Fruit fly (Drosophila melanogaster): Measurements from ENCODE around the gene Cmpk.

The Cmpk gene

DNA sequence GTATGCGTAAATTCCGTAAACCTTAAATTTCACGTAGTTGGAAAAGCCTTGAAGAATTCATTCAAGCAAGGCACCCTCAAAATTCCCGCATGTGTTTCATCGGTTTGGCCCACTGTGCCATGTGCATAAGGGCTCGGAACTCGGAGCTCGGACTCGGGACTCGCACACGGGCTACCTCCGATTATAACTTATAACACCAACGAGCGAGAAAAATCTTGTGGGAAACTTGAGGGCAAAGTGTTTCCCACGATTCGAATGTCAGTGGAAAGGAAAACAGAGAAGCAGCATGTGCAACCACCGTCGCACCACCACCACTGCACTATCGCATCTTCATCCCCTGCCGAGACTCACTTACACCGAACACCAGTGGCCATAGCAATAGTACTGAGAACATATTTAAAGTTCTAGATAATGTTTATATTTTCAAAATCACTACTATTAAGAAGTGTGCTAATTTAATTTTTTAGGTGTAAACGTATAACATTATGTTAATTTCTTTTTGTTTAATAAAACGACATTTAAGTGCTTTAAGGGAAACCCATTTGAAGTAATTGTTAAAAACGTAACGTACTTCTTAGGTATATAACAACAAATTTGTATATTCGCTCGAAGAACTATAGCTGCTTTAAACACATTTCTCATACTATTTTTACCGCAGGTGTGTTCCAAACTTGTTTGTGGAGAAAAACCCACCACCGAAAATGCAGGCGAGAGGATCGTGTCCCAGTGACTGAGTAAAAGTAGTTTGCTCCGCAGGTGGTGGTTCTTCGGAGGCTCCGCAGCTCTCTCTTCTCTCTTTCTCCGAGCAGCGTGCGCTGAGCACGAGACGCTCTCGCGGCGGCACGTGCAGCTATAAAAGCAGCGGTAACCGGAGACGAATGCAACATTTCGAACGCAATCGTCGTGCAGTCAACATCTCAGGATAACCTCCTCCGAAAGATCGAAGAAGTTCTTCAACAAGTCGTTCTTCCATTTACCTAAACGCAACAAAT, 18.8 kb downstream of the Cmpk start (continued):
- TF ChIP-seq CG9139 (GFP tag; optimal IDR thresholded peaks at IDR 0.05) (peak; percentile 86), salr (GFP tag; optimal IDR thresholded peaks at IDR 0.05) (peak; percentile 60 to 85), topi (GFP tag; optimal IDR thresholded peaks at IDR 0.05) (peak; percentile 93), Met (GFP tag; optimal IDR thresholded peaks at IDR 0.05) (peak; percentile 95), fd59A (GFP tag; optimal IDR thresholded peaks at IDR 0.05) (peak; percentile 91), CG11902 (GFP tag; optimal IDR thresholded peaks at IDR 0.05) (peak; percentile 72), CG8119 (GFP tag; IDR thresholded peaks at IDR 0.05) (peak; percentile 90), CG7368 (GFP tag; optimal IDR thresholded peaks at IDR 0.05) (peak; percentile 76), cyc (GFP tag; optimal IDR thresholded peaks at IDR 0.05) (peak; percentile 82), lz (GFP tag; optimal IDR thresholded peaks at IDR 0.05) (peak; percentile 91), Ets21C (GFP tag; optimal IDR thresholded peaks at IDR 0.05) (peak; percentile 76), ss (GFP tag; optimal IDR thresholded peaks at IDR 0.05) (peak; percentile 95 to 96), CG6854 (GFP tag; optimal IDR thresholded peaks at IDR 0.05) (peak; percentile 90), CG1621 (tag; optimal IDR thresholded peaks at IDR 0.05) (peak; percentile 76), CG15336 (GFP tag; IDR thresholded peaks at IDR 0.05) (peak; percentile 85), achi (GFP tag; optimal IDR thresholded peaks at IDR 0.05) (peak; percentile 91), CG3032 (tag; optimal IDR thresholded peaks at IDR 0.05) (peak; percentile 94), CG8632 (GFP tag; optimal IDR thresholded peaks at IDR 0.05) (peak; percentile 87), CG4318 (GFP tag; optimal IDR thresholded peaks at IDR 0.05) (peak; percentile 72), Eip78C (GFP tag) (peak; percentile 97), CG11294 (GFP tag; IDR thresholded peaks at IDR 0.05) (no peak), dac (GFP tag; optimal IDR thresholded peaks at IDR 0.05) (peak; percentile 61), vri (GFP tag; optimal IDR thresholded peaks at IDR 0.05) (peak; percentile 84), svp (GFP tag) (peak; percentile 96), CG10669 (GFP tag; optimal IDR thresholded peaks at IDR 0.05) (peak; percentile 92), CG3919 (GFP tag; optimal IDR thresholded peaks at IDR 0.05) (peak; percentile 83), Smox (GFP tag; optimal IDR thresholded peaks at IDR 0.05) (peak; percentile 89), CG6808 (GFP tag; optimal IDR thresholded peaks at IDR 0.05) (peak; percentile 96), Hr4 (GFP tag; optimal IDR thresholded peaks at IDR 0.05) (peak; percentile 83), esn (GFP tag; optimal IDR thresholded peaks at IDR 0.05) (peak; percentile 95), Hr38 (GFP tag; optimal IDR thresholded peaks at IDR 0.05) (no peak), spab (GFP tag; optimal IDR thresholded peaks at IDR 0.05) (peak; percentile 93), CG34406 (GFP tag; optimal IDR thresholded peaks at IDR 0.05) (peak; percentile 89), CG6276 (GFP tag; optimal IDR thresholded peaks at IDR 0.05) (peak; percentile 87), CG8319 (GFP tag; optimal IDR thresholded peaks at IDR 0.05) (peak; percentile 65), Hr39 (GFP tag; optimal IDR thresholded peaks at IDR 0.05) (peak; percentile 85)

DNA sequence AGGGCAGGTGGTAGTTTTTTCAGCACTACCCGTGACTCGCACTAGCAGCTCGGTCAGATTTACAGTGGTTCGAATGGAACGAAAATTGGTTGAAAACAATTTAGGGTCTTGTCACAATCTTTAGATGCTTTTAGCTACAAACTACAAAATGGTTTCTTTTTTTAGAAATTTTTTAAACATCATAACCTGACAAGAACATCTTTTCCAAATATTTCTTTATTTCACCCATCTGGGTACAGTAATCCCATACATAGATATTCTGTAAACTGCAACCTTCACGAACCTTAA, 19.9 kb downstream of the Cmpk start:
- TF ChIP-seq Eip78C (GFP tag): no peak
- TF ChIP-seq CG16779 (tag; optimal IDR thresholded peaks at IDR 0.05): no peak
- TF ChIP-seq CG8632 (GFP tag; optimal IDR thresholded peaks at IDR 0.05): no peak
- no peak for TF ChIP-seq esn (GFP tag; optimal IDR thresholded peaks at IDR 0.05)
- no peak for TF ChIP-seq CG6276 (GFP tag; optimal IDR thresholded peaks at IDR 0.05)
- no peak for TF ChIP-seq topi (GFP tag; optimal IDR thresholded peaks at IDR 0.05)
- TF ChIP-seq fd59A (GFP tag; optimal IDR thresholded peaks at IDR 0.05): no peak
- no peak for TF ChIP-seq Sox102F (GFP tag; optimal IDR thresholded peaks at IDR 0.05)
- TF ChIP-seq CG6808 (GFP tag; optimal IDR thresholded peaks at IDR 0.05): no peak
- TF ChIP-seq CG6163 (GFP tag; IDR thresholded peaks at IDR 0.05): no peak
- TF ChIP-seq cyc (GFP tag; optimal IDR thresholded peaks at IDR 0.05): no peak
- no peak for TF ChIP-seq CG15336 (GFP tag; IDR thresholded peaks at IDR 0.05)
- TF ChIP-seq Hr39 (GFP tag; optimal IDR thresholded peaks at IDR 0.05): no peak
- no peak for TF ChIP-seq CG8319 (GFP tag; optimal IDR thresholded peaks at IDR 0.05)
- TF ChIP-seq CG9139 (GFP tag; optimal IDR thresholded peaks at IDR 0.05): no peak
- no peak for TF ChIP-seq Ets96B (tag; optimal IDR thresholded peaks at IDR 0.05)

Measured in whole organism, prepupa.